Worm (Caenorhabditis elegans): ENCODE data around the gene T03F6.3.

Gene T03F6.3

ce11 chrIII:13377249-13377648, 11.9 kb upstream of the T03F6.3 start (continued):
- TF ChIP-seq ceh-16 (tag; optimal IDR thresholded peaks at IDR 0.05) (no peak), mab-5 (tag; optimal IDR thresholded peaks at IDR 0.05) (no peak), nhr-12 (tag; optimal IDR thresholded peaks at IDR 0.05) (no peak), unc-62 (GFP tag; optimal IDR thresholded peaks at IDR 0.05) (no peak), blmp-1 (tag; optimal IDR thresholded peaks at IDR 0.05; ENCODE audit: insufficient read depth) (no peak), mdl-1 (tag; optimal IDR thresholded peaks at IDR 0.05) (peak in 1 of 2 experiments; percentile 19), nhr-237 (tag; optimal IDR thresholded peaks at IDR 0.05) (no peak), unc-39 (tag; optimal IDR thresholded peaks at IDR 0.05) (no peak), sma-3 (GFP tag; optimal IDR thresholded peaks at IDR 0.05) (peak; percentile 32), alr-1 (tag; optimal IDR thresholded peaks at IDR 0.05) (no peak), crh-2 (tag; optimal IDR thresholded peaks at IDR 0.05) (peak; percentile 52), skn-1 (tag; optimal IDR thresholded peaks at IDR 0.05) (no peak), mbf-1 (tag; optimal IDR thresholded peaks at IDR 0.05) (no peak)

- TF ChIP-seq ZK546.5 (tag; optimal IDR thresholded peaks at IDR 0.05) (no peak), lin-39 (tag; optimal IDR thresholded peaks at IDR 0.05) (no peak), lin-13 (GFP tag; optimal IDR thresholded peaks at IDR 0.05) (no peak), aly-2 (tag; optimal IDR thresholded peaks at IDR 0.05) (no peak), C34F6.9 (tag; optimal IDR thresholded peaks at IDR 0.05) (no peak), blmp-1 (tag; optimal IDR thresholded peaks at IDR 0.05; ENCODE audit: insufficient read depth) (no peak), R02D3.7 (tag; optimal IDR thresholded peaks at IDR 0.05) (no peak), nhr-23 (tag; optimal IDR thresholded peaks at IDR 0.05) (no peak), elt-1 (tag; optimal IDR thresholded peaks at IDR 0.05) (no peak), fos-1 (tag; optimal IDR thresholded peaks at IDR 0.05) (no peak), mbf-1 (tag; optimal IDR thresholded peaks at IDR 0.05) (no peak), ceh-16 (tag; optimal IDR thresholded peaks at IDR 0.05) (no peak)
Measured at ce11 chrIII:13378242-13378641, 11.0 kb upstream of the T03F6.3 start, which contains the start of gene T03F6.10. Gene T03F6.10 (minus strand): TSS chrIII:13378342.

ce11 chrIII:13380196-13380595, 9.0 kb upstream of the T03F6.3 start, which contains the start of gene T03F6.6:
Gene T03F6.6 (minus strand): TSS chrIII:13380296.
- no peak for TF ChIP-seq elt-3 (tag; optimal IDR thresholded peaks at IDR 0.05)
- no peak for TF ChIP-seq C34F6.9 (tag; optimal IDR thresholded peaks at IDR 0.05)
- TF ChIP-seq nhr-129 (tag; optimal IDR thresholded peaks at IDR 0.05), result no peak

ce11 chrIII:13380881-13381280, 8.3 kb upstream of the T03F6.3 start:
- TF ChIP-seq elt-3 (tag; optimal IDR thresholded peaks at IDR 0.05) (no peak), fos-1 (tag; optimal IDR thresholded peaks at IDR 0.05) (no peak), dmd-4 (tag; optimal IDR thresholded peaks at IDR 0.05) (no peak), lin-39 (tag; optimal IDR thresholded peaks at IDR 0.05) (no peak), lin-11 (tag; optimal IDR thresholded peaks at IDR 0.05) (no peak), crh-2 (tag; optimal IDR thresholded peaks at IDR 0.05) (no peak), sem-4 (tag; optimal IDR thresholded peaks at IDR 0.05) (no peak), ceh-16 (tag; optimal IDR thresholded peaks at IDR 0.05) (no peak), egl-27 (tag; optimal IDR thresholded peaks at IDR 0.05) (no peak), ztf-4 (tag; optimal IDR thresholded peaks at IDR 0.05) (no peak), F13H6.1 (tag; optimal IDR thresholded peaks at IDR 0.05) (no peak), blmp-1 (tag; optimal IDR thresholded peaks at IDR 0.05; ENCODE audit: insufficient read depth) (peak; percentile 19), ama-1 (optimal IDR thresholded peaks at IDR 0.05) (no peak), nhr-6 (tag; optimal IDR thresholded peaks at IDR 0.05) (no peak), aly-2 (tag; optimal IDR thresholded peaks at IDR 0.05) (no peak), nhr-25 (tag; optimal IDR thresholded peaks at IDR 0.05) (peak; percentile 50), peb-1 (tag; optimal IDR thresholded peaks at IDR 0.05) (no peak)

- TF ChIP-seq sma-9 (GFP tag; optimal IDR thresholded peaks at IDR 0.05), result no peak
- no peak for TF ChIP-seq sma-9 (tag; optimal IDR thresholded peaks at IDR 0.05)
- no peak for TF ChIP-seq nhr-237 (tag; optimal IDR thresholded peaks at IDR 0.05)
- TF ChIP-seq crh-2 (tag; optimal IDR thresholded peaks at IDR 0.05), result no peak
- peak; percentile 71 for TF ChIP-seq unc-55 (GFP tag; optimal IDR thresholded peaks at IDR 0.05)
- TF ChIP-seq F13H6.1 (tag; optimal IDR thresholded peaks at IDR 0.05), result no peak
- TF ChIP-seq mbf-1 (tag; optimal IDR thresholded peaks at IDR 0.05), result no peak
- TF ChIP-seq aly-2 (tag; optimal IDR thresholded peaks at IDR 0.05), result no peak
- no peak for TF ChIP-seq lin-39 (tag; optimal IDR thresholded peaks at IDR 0.05)
- peak; percentile 71 for TF ChIP-seq blmp-1 (tag; optimal IDR thresholded peaks at IDR 0.05; ENCODE audit: insufficient read depth)
- no peak for TF ChIP-seq fos-1 (tag; optimal IDR thresholded peaks at IDR 0.05)
Measured at ce11 chrIII:13381684-13382083, 7.5 kb upstream of the T03F6.3 start.
